Worm (Caenorhabditis elegans) whole organism, early embryonic: ENCODE measurements around the gene unc-43.

Source experiments
- flt-1 ChIP-seq: fragments of 200-800 bp; sonication (Bioruptor generic); IDR thresholded peaks from 2 replicates; pipeline ENCODE4 v1.3.6; 2022; ENCODE audit warnings: missing genetic modification characterization, missing compliant biosample characterization
- pes-1 ChIP-seq: fragments of 200-800 bp; sonication (Bioruptor generic); IDR thresholded peaks from 2 replicates; pipeline ENCODE4 v1.3.6; 2022; ENCODE audit warnings: missing genetic modification reagents, missing genetic modification characterization, missing compliant biosample characterization
- tbx-37 ChIP-seq: fragments of 200-800 bp; sonication (Bioruptor generic); conservative IDR thresholded peaks from 2 replicates; pipeline ENCODE4 v1.3.6; 2022; ENCODE audit warnings: missing genetic modification reagents, missing genetic modification characterization, missing compliant biosample characterization
- tra-4 ChIP-seq: sonication (generic microtip); optimal IDR thresholded peaks from 2 replicates; lab custom pipeline; 2017; ENCODE audit warnings: missing genetic modification characterization, missing compliant biosample characterization

DNA sequence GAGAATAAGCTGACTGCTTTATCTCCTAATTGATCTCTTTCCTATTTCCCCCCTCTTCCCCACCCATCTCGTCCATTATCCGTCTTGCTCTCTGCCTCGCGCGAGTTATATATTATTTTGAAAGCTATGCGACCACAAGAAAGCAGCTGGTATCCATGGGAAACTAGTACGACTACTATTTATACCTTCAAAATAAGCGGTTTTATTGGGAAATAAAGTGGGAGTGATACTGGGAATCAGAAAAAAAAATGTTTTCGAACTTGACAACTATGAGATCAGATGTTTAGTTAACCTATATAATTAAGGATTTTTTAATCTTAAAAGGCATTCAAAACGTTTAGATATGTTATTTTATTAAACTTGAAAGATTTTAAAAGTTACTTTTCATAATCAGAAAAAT, 10.3 kb downstream of the unc-43 start:
- TF ChIP-seq flt-1 (GFP tag; lab: Robert Waterston, UW), result no peak
- TF ChIP-seq tbx-37 (GFP tag; lab: Robert Waterston, UW), result no peak
- no peak for TF ChIP-seq tra-4
- no peak for TF ChIP-seq pes-1 (GFP tag; lab: Robert Waterston, UW)
